Fruit fly (Drosophila melanogaster) whole organism, embryonic: ENCODE measurements around the gene CG6738.

Source experiments
- Asciz ChIP-seq: fragments of 200-800 bp; sonication (Bioruptor generic); optimal IDR thresholded peaks from 2 replicates; lab custom pipeline; 2017; ENCODE audit warnings: missing biosample characterization, mild to moderate bottlenecking, missing genetic modification characterization, missing genetic modification reagents
- CG11695 ChIP-seq: fragments of 200-800 bp; sonication (Bioruptor generic); IDR thresholded peaks from 3 replicates; pipeline ENCODE4 v1.3.6; 2022; ENCODE audit warnings: missing biosample characterization, missing genetic modification characterization
- CG12155 ChIP-seq: fragments of 200-800 bp; sonication (Bioruptor generic); optimal IDR thresholded peaks from 3 replicates; lab custom pipeline; 2016; ENCODE audit warnings: missing biosample characterization, missing genetic modification characterization
- CG14014 ChIP-seq: fragments of 200-800 bp; sonication (Bioruptor generic); IDR thresholded peaks from 2 replicates; pipeline ENCODE4 v1.3.6; 2022; ENCODE audit warnings: missing biosample characterization, missing genetic modification characterization
- CG14965 ChIP-seq: fragments of 200-800 bp; sonication (Bioruptor generic); optimal IDR thresholded peaks from 2 replicates; lab custom pipeline; 2016; ENCODE audit warnings: missing biosample characterization, missing genetic modification characterization, borderline replicate concordance
- CG18476 ChIP-seq: fragments of 200-800 bp; sonication (Bioruptor generic); optimal IDR thresholded peaks from 2 replicates; lab custom pipeline; 2016; ENCODE audit warnings: missing biosample characterization, mild to moderate bottlenecking, missing genetic modification characterization
- CG2116 ChIP-seq: fragments of 200-800 bp; sonication (Bioruptor generic); optimal IDR thresholded peaks from 3 replicates; lab custom pipeline; 2018; ENCODE audit warnings: missing biosample characterization, mild to moderate bottlenecking, missing genetic modification characterization
- CG2678 ChIP-seq: fragments of 200-800 bp; sonication (Bioruptor generic); optimal IDR thresholded peaks from 3 replicates; lab custom pipeline; 2019; ENCODE audit warnings: missing biosample characterization, mild to moderate bottlenecking, missing genetic modification characterization, moderate library complexity
- CG30020 ChIP-seq: fragments of 200-800 bp; optimal IDR thresholded peaks from 2 replicates; lab custom pipeline; 2019; ENCODE audit warnings: missing biosample characterization, mild to moderate bottlenecking, missing genetic modification characterization, moderate library complexity
- CG4360 ChIP-seq: fragments of 200-800 bp; sonication (Bioruptor generic); IDR thresholded peaks from 2 replicates; pipeline ENCODE4 v1.3.6; 2022; ENCODE audit warnings: missing biosample characterization, missing genetic modification characterization
- CG4854 ChIP-seq: fragments of 200-800 bp; sonication (Bioruptor generic); optimal IDR thresholded peaks from 2 replicates; lab custom pipeline; 2016; ENCODE audit warnings: missing biosample characterization, missing genetic modification characterization, inconsistent platforms
- CG8359 ChIP-seq: fragments of 200-800 bp; sonication (Bioruptor generic); optimal IDR thresholded peaks from 2 replicates; lab custom pipeline; 2017; ENCODE audit warnings: missing biosample characterization, mild to moderate bottlenecking, missing genetic modification characterization, borderline replicate concordance
- CG8478 ChIP-seq: fragments of >200 bp; optimal IDR thresholded peaks from 2 replicates; lab custom pipeline; 2018
- CG8765 ChIP-seq: fragments of 200-800 bp; sonication (Bioruptor generic); IDR thresholded peaks from 2 replicates; pipeline ENCODE4 v1.3.6; 2022; ENCODE audit warnings: missing biosample characterization, missing genetic modification characterization
- CTCF ChIP-seq: fragments of 200-800 bp; sonication (Bioruptor generic); optimal IDR thresholded peaks from 2 replicates; lab custom pipeline; 2017; ENCODE audit warnings: missing biosample characterization, mild to moderate bottlenecking, missing genetic modification characterization, moderate library complexity
- D19A ChIP-seq: fragments of 200-800 bp; optimal IDR thresholded peaks from 3 replicates; lab custom pipeline; 2019; ENCODE audit warnings: missing biosample characterization, mild to moderate bottlenecking, missing genetic modification characterization, moderate library complexity
- D19B ChIP-seq: fragments of 200-800 bp; sonication (Bioruptor generic); optimal IDR thresholded peaks from 2 replicates; lab custom pipeline; 2017; ENCODE audit warnings: missing biosample characterization, mild to moderate bottlenecking, missing genetic modification characterization
- Dp ChIP-seq: fragments of 200-800 bp; sonication (Bioruptor generic); optimal IDR thresholded peaks from 2 replicates; lab custom pipeline; 2018; ENCODE audit warnings: missing biosample characterization, mild to moderate bottlenecking, missing genetic modification characterization, moderate library complexity
- E2f1 ChIP-seq: fragments of 200-800 bp; sonication (Bioruptor generic); IDR thresholded peaks from 2 replicates; pipeline ENCODE4 v1.3.6; 2022; ENCODE audit warnings: missing biosample characterization, missing genetic modification characterization
- H2.0 ChIP-seq: fragments of 200-800 bp; sonication (Bioruptor generic); IDR thresholded peaks from 2 replicates; pipeline ENCODE4 v1.3.6; 2022; ENCODE audit warnings: missing biosample characterization, missing genetic modification characterization
- HHEX ChIP-seq: fragments of 200-800 bp; sonication (Bioruptor generic); optimal IDR thresholded peaks from 3 replicates; lab custom pipeline; 2017; ENCODE audit warnings: missing biosample characterization, mild to moderate bottlenecking, missing genetic modification characterization, missing genetic modification reagents
- Hsf ChIP-seq: fragments of 200-800 bp; sonication (Bioruptor generic); optimal IDR thresholded peaks from 3 replicates; lab custom pipeline; 2016; ENCODE audit warnings: missing biosample characterization, missing genetic modification characterization
- Jarid2 ChIP-seq: fragments of 200-800 bp; sonication (Bioruptor generic); optimal IDR thresholded peaks from 3 replicates; lab custom pipeline; 2017; ENCODE audit warnings: mild to moderate bottlenecking, missing biosample characterization, missing genetic modification reagents, missing genetic modification characterization
- Lhr ChIP-seq: fragments of 200-800 bp; sonication (Bioruptor generic); optimal IDR thresholded peaks from 3 replicates; lab custom pipeline; 2017; ENCODE audit warnings: mild to moderate bottlenecking, missing biosample characterization, missing genetic modification reagents, missing genetic modification characterization
- MTF-1 ChIP-seq: fragments of 200-800 bp; sonication (Bioruptor generic); optimal IDR thresholded peaks from 2 replicates; lab custom pipeline; 2018; ENCODE audit warnings: missing biosample characterization, mild to moderate bottlenecking, missing genetic modification characterization, borderline replicate concordance
- Ptx1 ChIP-seq: fragments of 200-800 bp; sonication (Bioruptor generic); IDR thresholded peaks from 2 replicates; pipeline ENCODE4 v1.3.6; 2022; ENCODE audit warnings: missing biosample characterization, missing genetic modification characterization
- Side ChIP-seq: fragments of 200-800 bp; sonication (Bioruptor generic); optimal IDR thresholded peaks from 2 replicates; lab custom pipeline; 2016; ENCODE audit warnings: missing biosample characterization, missing genetic modification characterization
- Sox102F ChIP-seq: fragments of 200-800 bp; sonication (Bioruptor generic); optimal IDR thresholded peaks from 2 replicates; lab custom pipeline; 2018; ENCODE audit warnings: missing biosample characterization, mild to moderate bottlenecking, missing genetic modification characterization, moderate library complexity
- TFAM ChIP-seq: fragments of 200-800 bp; sonication (Bioruptor generic); optimal IDR thresholded peaks from 2 replicates; lab custom pipeline; 2017; ENCODE audit warnings: missing biosample characterization, missing genetic modification characterization, inconsistent platforms
- Trl ChIP-seq, 3 experiments: fragments of >200 bp in 2 of 3; fragments of 200-800 bp in 1 of 3; sonication (Bioruptor generic) in 1 of 3; optimal IDR thresholded peaks; 2 replicates in 1 of 3; 3 replicates in 2 of 3; lab custom pipeline; 2016 to 2017; ENCODE audit warnings: missing biosample characterization in 1 of 3, missing genetic modification characterization in 1 of 3
- Xbp1 ChIP-seq: fragments of 200-800 bp; sonication (Bioruptor generic); optimal IDR thresholded peaks from 3 replicates; lab custom pipeline; 2016; ENCODE audit warnings: missing biosample characterization, mild to moderate bottlenecking, missing genetic modification characterization
- bigmax ChIP-seq: fragments of 200-800 bp; sonication (Bioruptor generic); optimal IDR thresholded peaks from 2 replicates; lab custom pipeline; 2018; ENCODE audit warnings: missing biosample characterization, mild to moderate bottlenecking, missing genetic modification characterization
- bsh ChIP-seq, 2 experiments: fragments of 200-800 bp; sonication (Bioruptor generic); optimal IDR thresholded peaks; 2 replicates each; lab custom pipeline; 2017 to 2018; ENCODE audit warnings: mild to moderate bottlenecking in 2 of 2, missing biosample characterization in 2 of 2, missing genetic modification characterization in 2 of 2, moderate library complexity in 1 of 2
- corto ChIP-seq: fragments of 200-800 bp; sonication (Bioruptor generic); optimal IDR thresholded peaks from 2 replicates; lab custom pipeline; 2016; ENCODE audit warnings: missing biosample characterization, mild to moderate bottlenecking, missing genetic modification characterization, moderate library complexity
- dmrt99B ChIP-seq: fragments of 200-800 bp; sonication (Bioruptor generic); optimal IDR thresholded peaks from 2 replicates; lab custom pipeline; 2018; ENCODE audit warnings: missing biosample characterization, mild to moderate bottlenecking, missing genetic modification characterization, moderate library complexity
- ken ChIP-seq: fragments of 200-800 bp; sonication (Bioruptor generic); IDR thresholded peaks from 3 replicates; pipeline ENCODE4 v1.3.6; 2022; ENCODE audit warnings: missing biosample characterization, missing genetic modification characterization
- klu ChIP-seq: fragments of 200-800 bp; sonication (Bioruptor generic); IDR thresholded peaks from 2 replicates; pipeline ENCODE4 v1.3.6; 2022; ENCODE audit warnings: missing biosample characterization, missing genetic modification characterization
- lbe ChIP-seq: fragments of 200-800 bp; sonication (Bioruptor generic); optimal IDR thresholded peaks from 2 replicates; lab custom pipeline; 2016; ENCODE audit warnings: missing biosample characterization, mild to moderate bottlenecking, missing genetic modification characterization
- nom ChIP-seq: fragments of 200-800 bp; sonication (Bioruptor generic); optimal IDR thresholded peaks from 2 replicates; lab custom pipeline; 2017; ENCODE audit warnings: missing biosample characterization, missing genetic modification characterization, mild to moderate bottlenecking, moderate library complexity, missing genetic modification reagents
- onecut ChIP-seq: fragments of 200-800 bp; sonication (Bioruptor generic); IDR thresholded peaks from 2 replicates; pipeline ENCODE4 v1.3.6; 2022; ENCODE audit warnings: missing biosample characterization, missing genetic modification characterization
- rib ChIP-seq: fragments of 200-800 bp; sonication (Bioruptor generic); IDR thresholded peaks from 2 replicates; pipeline ENCODE4 v1.3.6; 2022; ENCODE audit warnings: missing biosample characterization, missing genetic modification characterization
- ro ChIP-seq: fragments of 200-800 bp; sonication (Bioruptor generic); IDR thresholded peaks from 2 replicates; pipeline ENCODE4 v1.3.6; 2022; ENCODE audit warnings: missing biosample characterization, missing genetic modification characterization
- row ChIP-seq: fragments of 200-800 bp; sonication (Bioruptor generic); IDR thresholded peaks from 3 replicates; pipeline ENCODE4 v1.3.6; 2022; ENCODE audit warnings: missing biosample characterization, missing genetic modification characterization
- salm ChIP-seq: fragments of 200-800 bp; sonication (Bioruptor generic); optimal IDR thresholded peaks from 2 replicates; lab custom pipeline; 2018; ENCODE audit warnings: missing biosample characterization, mild to moderate bottlenecking, missing genetic modification characterization
- shn ChIP-seq: fragments of 200-800 bp; sonication (Bioruptor generic); optimal IDR thresholded peaks from 3 replicates; lab custom pipeline; 2016; ENCODE audit warnings: missing biosample characterization, missing genetic modification characterization
- so ChIP-seq: fragments of 200-800 bp; sonication (Bioruptor generic); IDR thresholded peaks from 3 replicates; pipeline ENCODE4 v1.3.6; 2022; ENCODE audit warnings: missing biosample characterization, missing genetic modification characterization
- stc ChIP-seq: fragments of 200-800 bp; sonication (Bioruptor generic); IDR thresholded peaks from 2 replicates; pipeline ENCODE4 v1.3.6; 2022; ENCODE audit warnings: missing biosample characterization, missing genetic modification characterization
- tin ChIP-seq: fragments of 200-800 bp; sonication (Bioruptor generic); optimal IDR thresholded peaks from 3 replicates; lab custom pipeline; 2016; ENCODE audit warnings: missing biosample characterization, missing genetic modification characterization
- unpg ChIP-seq: fragments of 200-800 bp; sonication (Bioruptor generic); optimal IDR thresholded peaks from 3 replicates; lab custom pipeline; 2018; ENCODE audit warnings: missing biosample characterization, mild to moderate bottlenecking, missing genetic modification characterization, moderate library complexity
- vnd ChIP-seq: fragments of 200-800 bp; sonication (Bioruptor generic); IDR thresholded peaks from 3 replicates; pipeline ENCODE4 v1.3.6; 2022; ENCODE audit warnings: missing biosample characterization, missing genetic modification characterization; ENCODE audit not compliant: partially characterized antibody
- wor ChIP-seq: fragments of 200-800 bp; sonication (Bioruptor generic); IDR thresholded peaks from 2 replicates; pipeline ENCODE4 v1.3.6; 2022; ENCODE audit warnings: missing biosample characterization, missing genetic modification characterization

CG6738 gene

DNA sequence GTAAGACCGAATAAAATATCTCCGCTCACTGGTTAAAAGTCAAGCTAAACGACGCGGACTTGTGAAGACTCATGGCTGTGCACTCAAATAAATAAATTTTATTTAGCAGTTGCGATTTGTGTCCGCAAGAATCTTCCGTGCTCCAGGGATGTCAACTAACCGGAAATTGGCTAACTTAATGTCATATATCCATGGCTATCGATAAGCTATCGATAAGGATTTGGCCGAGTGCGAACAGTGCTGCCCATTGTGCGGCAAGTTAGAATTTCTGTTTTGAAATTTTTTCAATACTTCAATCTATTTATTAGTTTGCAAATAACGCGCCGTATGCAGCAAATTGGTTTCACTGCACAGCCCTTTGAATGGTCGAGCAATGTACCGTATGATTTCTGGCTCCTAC is 45.4 kb upstream of the CG6738 start, which contains the start of gene p53 (continued):
- TF ChIP-seq Asciz: peak; percentile 74
- peak; percentile 62; the same call in 2 of the 3 replicates for TF ChIP-seq ken (GFP tag; lab: Robert Waterston, UW)
- no peak for TF ChIP-seq TFAM
- peak; percentile 77 for TF ChIP-seq CG4854
- TF ChIP-seq unpg: peak; percentile 67
- peak; percentile 33 for TF ChIP-seq rib (GFP tag; lab: Robert Waterston, UW)
- peak; percentile 8 for TF ChIP-seq CG18476 (GFP tag; lab: Kevin White, UChicago)
- no peak for TF ChIP-seq so (GFP tag; lab: Robert Waterston, UW)
- peak; percentile 29 for TF ChIP-seq lbe (GFP tag; lab: Kevin White, UChicago)
- peak; percentile 86 for TF ChIP-seq HHEX (GFP tag; lab: Kevin White, UChicago)
- TF ChIP-seq MTF-1 (GFP tag; lab: Kevin White, UChicago): peak; percentile 86
- TF ChIP-seq CTCF (GFP tag; lab: Kevin White, UChicago): peak; percentile 54
- peak; percentile 42; the same call in 1 of the 2 replicates for TF ChIP-seq klu (GFP tag; lab: Robert Waterston, UW)
- TF ChIP-seq Trl (optimal IDR thresholded peaks at IDR 0.05; lab: Kevin White, UChicago): no peak
- peak; percentile 75 for TF ChIP-seq Trl (GFP tag; optimal IDR thresholded peaks at IDR 0.05; lab: Kevin White, UChicago)
- peak; percentile 61 for TF ChIP-seq Xbp1 (GFP tag; lab: Kevin White, UChicago)
- TF ChIP-seq CG11695 (GFP tag; lab: Robert Waterston, UW): no peak
- TF ChIP-seq Lhr (GFP tag; lab: Kevin White, UChicago): peak; percentile 63
- peak; percentile 55 for TF ChIP-seq CG2678
- peak; percentile 22 for TF ChIP-seq salm
- peak; percentile 74 for TF ChIP-seq onecut
- peak in 1 of 2 experiments; percentile 64 for TF ChIP-seq bsh (GFP tag; optimal IDR thresholded peaks at IDR 0.05; lab: Kevin White, UChicago)
- no peak for TF ChIP-seq CG30020 (tag; lab: Kevin White, UChicago)
- TF ChIP-seq CG8359: peak; percentile 49
- no peak for TF ChIP-seq nom (GFP tag; lab: Kevin White, UChicago)
- peak; percentile 27 for TF ChIP-seq CG14965 (GFP tag; lab: Kevin White, UChicago)
- TF ChIP-seq stc (GFP tag; lab: Robert Waterston, UW): peak; percentile 76
- TF ChIP-seq CG14014: peak; percentile 60; the same call in 1 of the 2 replicates
- TF ChIP-seq CG8478: no peak
- TF ChIP-seq row: peak; percentile 55
- peak; percentile 58 for TF ChIP-seq shn (GFP tag; lab: Kevin White, UChicago)
- peak; percentile 11 for TF ChIP-seq CG12155
- no peak for TF ChIP-seq D19A
- TF ChIP-seq D19B (GFP tag; lab: Kevin White, UChicago): peak; percentile 64
- peak; percentile 66 for TF ChIP-seq tin (GFP tag; lab: Kevin White, UChicago)
- no peak for TF ChIP-seq ro (GFP tag; lab: Robert Waterston, UW)
- TF ChIP-seq Dp: peak; percentile 84
- TF ChIP-seq E2f1 (GFP tag; lab: Robert Waterston, UW): 0 out of 2 replicates have a peak, but pooled peaks have one; percentile 20
- peak; percentile 68 for TF ChIP-seq Ptx1
- TF ChIP-seq vnd: peak; percentile 59; the same call in 2 of the 3 replicates
- TF ChIP-seq H2.0 (GFP tag; lab: Robert Waterston, UW): peak; percentile 62; the same call in 1 of the 2 replicates
- TF ChIP-seq Side: peak; percentile 71
- TF ChIP-seq corto (GFP tag; lab: Kevin White, UChicago): no peak
- TF ChIP-seq CG2116 (GFP tag; lab: Kevin White, UChicago): peak; percentile 84
- peak; percentile 60 for TF ChIP-seq Jarid2 (GFP tag; lab: Kevin White, UChicago)
- TF ChIP-seq bigmax: peak; percentile 52
- TF ChIP-seq Hsf (GFP tag; lab: Kevin White, UChicago): peak; percentile 83
- no peak for TF ChIP-seq wor (GFP tag; lab: Robert Waterston, UW)
- peak; percentile 46 for TF ChIP-seq CG4360
- TF ChIP-seq Sox102F: peak; percentile 30
- no peak for TF ChIP-seq dmrt99B (tag; lab: Kevin White, UChicago)
- peak; percentile 26; the same call in 1 of the 2 replicates for TF ChIP-seq CG8765 (GFP tag; lab: Robert Waterston, UW)
